Fruit fly (Drosophila melanogaster): Measurements from ENCODE around the gene mys.

mys gene

dm6 chrX:8061392-8062179, at the start of gene mys (continued):
- TF ChIP-seq Stat92E (GFP tag; optimal IDR thresholded peaks at IDR 0.05) (no peak), trem (tag; optimal IDR thresholded peaks at IDR 0.05) (peak; percentile 75), E2f1 (GFP tag; IDR thresholded peaks at IDR 0.05) (peak; percentile 52; the same call in 1 of the 2 replicates), Vsx1 (GFP tag; optimal IDR thresholded peaks at IDR 0.05) (no peak), CG3847 (GFP tag; IDR thresholded peaks at IDR 0.05) (peak; percentile 91), Dbx (GFP tag; IDR thresholded peaks at IDR 0.05) (peak; percentile 79), HLHmδ (GFP tag; optimal IDR thresholded peaks at IDR 0.05) (peak; percentile 84), B-H2 (GFP tag; optimal IDR thresholded peaks at IDR 0.05) (peak; percentile 67), nerfin-2 (GFP tag; IDR thresholded peaks at IDR 0.05; ENCODE audit: partially characterized antibody) (peak; percentile 93), CG13296 (GFP tag; optimal IDR thresholded peaks at IDR 0.05) (peak; percentile 48), lilli (GFP tag; optimal IDR thresholded peaks at IDR 0.05) (peak; percentile 76), scrt (GFP tag; optimal IDR thresholded peaks at IDR 0.05) (peak; percentile 77), otp (GFP tag; IDR thresholded peaks at IDR 0.05) (peak; percentile 40; the same call in 1 of the 3 replicates), Optix (GFP tag; IDR thresholded peaks at IDR 0.05) (peak; percentile 47; the same call in 1 of the 3 replicates), CG16815 (GFP tag; optimal IDR thresholded peaks at IDR 0.05) (peak; percentile 35), CG30020 (tag; optimal IDR thresholded peaks at IDR 0.05) (peak; percentile 3), CG7928 (GFP tag; optimal IDR thresholded peaks at IDR 0.05) (peak; percentile 34), croc (GFP tag; conservative IDR thresholded peaks at IDR 0.05) (peak; percentile 30; the same call in 1 of the 3 replicates), CG6175 (GFP tag; IDR thresholded peaks at IDR 0.05) (no peak), ara (GFP tag; IDR thresholded peaks at IDR 0.05) (0 out of 2 replicates have a peak, but pooled peaks have one; percentile 15), CG18619 (GFP tag; optimal IDR thresholded peaks at IDR 0.05) (no peak), jumu (GFP tag; optimal IDR thresholded peaks at IDR 0.05) (peak; percentile 84), pho (GFP tag; optimal IDR thresholded peaks at IDR 0.05) (peak; percentile 68), CG30431 (GFP tag; optimal IDR thresholded peaks at IDR 0.05) (peak; percentile 51), HHEX (GFP tag; optimal IDR thresholded peaks at IDR 0.05) (peak; percentile 37), CG6272 (GFP tag; IDR thresholded peaks at IDR 0.05) (0 out of 2 replicates have a peak, but pooled peaks have one; percentile 47), CG31388 (GFP tag; optimal IDR thresholded peaks at IDR 0.05) (no peak), pb (GFP tag; optimal IDR thresholded peaks at IDR 0.05) (peak; percentile 15), CG3163 (GFP tag; optimal IDR thresholded peaks at IDR 0.05) (peak; percentile 53), disco-r (GFP tag; optimal IDR thresholded peaks at IDR 0.05) (peak; percentile 37), Abd-B (GFP tag; optimal IDR thresholded peaks at IDR 0.05) (no peak), dmrt99B (tag; optimal IDR thresholded peaks at IDR 0.05) (no peak), TFAM (GFP tag; optimal IDR thresholded peaks at IDR 0.05) (no peak), CG17328 (GFP tag; IDR thresholded peaks at IDR 0.05) (0 out of 2 replicates have a peak, but pooled peaks have one; percentile 41), CG6689 (GFP tag; IDR thresholded peaks at IDR 0.05) (no peak), CG34376 (GFP tag; optimal IDR thresholded peaks at IDR 0.05) (peak; percentile 74), CG3726 (GFP tag; IDR thresholded peaks at IDR 0.05) (no peak), CG13775 (GFP tag; optimal IDR thresholded peaks at IDR 0.05) (no peak), CG1024 (GFP tag; IDR thresholded peaks at IDR 0.05) (0 out of 2 replicates have a peak, but pooled peaks have one; percentile 28), pros (GFP tag; optimal IDR thresholded peaks at IDR 0.05) (no peak), Gug (GFP tag; IDR thresholded peaks at IDR 0.05) (peak; percentile 62; the same call in 1 of the 4 replicates), HmgZ (tag; optimal IDR thresholded peaks at IDR 0.05) (peak; percentile 84), CG32767 (GFP tag; IDR thresholded peaks at IDR 0.05) (no peak), unc-4 (GFP tag; IDR thresholded peaks at IDR 0.05; ENCODE audit: partially characterized antibody) (peak; percentile 97), fd96Cb (tag; optimal IDR thresholded peaks at IDR 0.05) (no peak), CG8765 (GFP tag; IDR thresholded peaks at IDR 0.05) (no peak), CG8388 (GFP tag; optimal IDR thresholded peaks at IDR 0.05) (peak; percentile 20), eve (GFP tag; optimal IDR thresholded peaks at IDR 0.05) (no peak)
